Worm (Caenorhabditis elegans) whole organism, early embryonic: ENCODE measurements around the gene lfi-1.

Experiments used
- ama-1 ChIP-seq: fragments of 150-350 bp; optimal IDR thresholded peaks from 2 replicates; lab custom pipeline; 2014
- ceh-36 ChIP-seq: sonication (generic microtip); optimal IDR thresholded peaks from 2 replicates; lab custom pipeline; 2016; ENCODE audit warnings: missing genetic modification characterization, inconsistent platforms, missing compliant biosample characterization
- flt-1 ChIP-seq: fragments of 200-800 bp; sonication (Bioruptor generic); IDR thresholded peaks from 2 replicates; pipeline ENCODE4 v1.3.6; 2022; ENCODE audit warnings: missing genetic modification characterization, missing compliant biosample characterization
- tbx-11 ChIP-seq: fragments of 200-800 bp; sonication (Bioruptor generic); IDR thresholded peaks from 2 replicates; pipeline ENCODE4 v1.3.6; 2022; ENCODE audit warnings: missing genetic modification characterization, missing compliant biosample characterization

DNA sequence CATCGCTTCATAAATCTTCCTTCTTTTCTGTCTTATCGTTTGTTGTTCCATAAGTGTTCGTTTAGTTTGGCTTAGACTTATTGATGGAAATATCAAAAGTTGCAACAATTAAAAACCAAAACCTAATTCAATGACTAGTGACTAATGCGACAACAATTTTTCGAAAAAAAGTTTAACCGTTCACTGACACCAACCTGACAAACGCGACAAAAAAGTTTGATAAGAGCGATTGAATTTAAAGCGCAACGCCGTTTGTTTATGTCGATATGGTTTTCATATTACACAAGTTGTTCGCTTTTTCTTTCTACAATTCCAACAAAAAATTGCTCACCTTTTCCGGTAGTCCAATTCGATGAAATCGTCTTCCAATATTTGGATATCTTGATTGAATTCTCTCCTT is 2.4 kb downstream of the lfi-1 start:
- no peak for TF ChIP-seq tbx-11 (GFP tag; lab: Robert Waterston, UW)
- no peak for TF ChIP-seq ceh-36 (tag; lab: Kevin White, UChicago)
- TF ChIP-seq flt-1 (GFP tag; lab: Robert Waterston, UW) = no peak
- no peak for TF ChIP-seq ama-1
